Fruit fly (Drosophila melanogaster) whole organism, adult: ENCODE measurements around the gene CG14868.
A peak's percentile ranks its signal among the peaks of the same experiment; 100 is the strongest.

Experiments used
- CG11617 ChIP-seq: fragments of 200-800 bp; sonication (Bioruptor generic); optimal IDR thresholded peaks from 2 replicates; lab custom pipeline; 2017; ENCODE audit warnings: mild to moderate bottlenecking, missing biosample characterization, missing genetic modification reagents, missing genetic modification characterization
- CG12768 ChIP-seq: fragments of 200-800 bp; sonication (Bioruptor generic); optimal IDR thresholded peaks from 2 replicates; lab custom pipeline; 2017; ENCODE audit warnings: missing biosample characterization, missing genetic modification characterization, mild to moderate bottlenecking, moderate library complexity, missing genetic modification reagents
- CG14711 ChIP-seq: fragments of 200-800 bp; sonication (Bioruptor generic); optimal IDR thresholded peaks from 2 replicates; lab custom pipeline; 2018; ENCODE audit warnings: missing biosample characterization, mild to moderate bottlenecking, missing genetic modification characterization, moderate library complexity
- CG1620 ChIP-seq: fragments of 200-800 bp; sonication (Bioruptor generic); optimal IDR thresholded peaks from 2 replicates; lab custom pipeline; 2016; ENCODE audit warnings: missing biosample characterization, missing genetic modification characterization
- CG33017 ChIP-seq: fragments of 200-800 bp; sonication (Bioruptor generic); optimal IDR thresholded peaks from 2 replicates; lab custom pipeline; 2018; ENCODE audit warnings: missing biosample characterization, mild to moderate bottlenecking, missing genetic modification characterization, moderate library complexity
- CG5204 ChIP-seq: fragments of 200-800 bp; sonication (Bioruptor generic); optimal IDR thresholded peaks from 2 replicates; lab custom pipeline; 2016; ENCODE audit warnings: missing biosample characterization, missing genetic modification characterization
- CG7045 ChIP-seq: fragments of 200-800 bp; sonication (Bioruptor generic); optimal IDR thresholded peaks from 2 replicates; lab custom pipeline; 2017; ENCODE audit warnings: missing biosample characterization, mild to moderate bottlenecking, missing genetic modification characterization
- CG7101 ChIP-seq: fragments of 200-800 bp; sonication (Bioruptor generic); optimal IDR thresholded peaks from 2 replicates; lab custom pipeline; 2018; ENCODE audit warnings: missing biosample characterization, mild to moderate bottlenecking, missing genetic modification characterization, moderate library complexity
- Clk ChIP-seq: fragments of 200-800 bp; sonication (Bioruptor generic); optimal IDR thresholded peaks from 2 replicates; lab custom pipeline; 2017; ENCODE audit warnings: missing biosample characterization, missing genetic modification characterization
- Crg-1 ChIP-seq: fragments of 200-800 bp; sonication (Bioruptor generic); optimal IDR thresholded peaks from 2 replicates; lab custom pipeline; 2016; ENCODE audit warnings: missing biosample characterization, missing genetic modification characterization
- Hr96 ChIP-seq: fragments of 200-800 bp; sonication (Bioruptor generic); optimal IDR thresholded peaks from 2 replicates; lab custom pipeline; 2016; ENCODE audit warnings: missing biosample characterization, missing genetic modification characterization
- Mnt ChIP-seq: fragments of 200-800 bp; sonication (Bioruptor generic); optimal IDR thresholded peaks from 2 replicates; lab custom pipeline; 2016; ENCODE audit warnings: missing biosample characterization, mild to moderate bottlenecking, missing genetic modification characterization
- bab1 ChIP-seq: fragments of 200-800 bp; sonication (Bioruptor generic); optimal IDR thresholded peaks from 3 replicates; lab custom pipeline; 2019; ENCODE audit warnings: missing biosample characterization, mild to moderate bottlenecking, missing genetic modification characterization, moderate library complexity
- cic ChIP-seq: fragments of 200-800 bp; sonication (Bioruptor generic); optimal IDR thresholded peaks from 2 replicates; lab custom pipeline; 2017; ENCODE audit warnings: missing biosample characterization, mild to moderate bottlenecking, missing genetic modification characterization, moderate library complexity
- cnc ChIP-seq, 2 experiments: fragments of >200 bp; optimal IDR thresholded peaks; 2 replicates each; lab custom pipeline; 2017
- kay ChIP-seq: fragments of 200-800 bp; sonication (Bioruptor generic); peaks from one replicate; lab custom pipeline; 2016; ENCODE audit warnings: missing biosample characterization, missing genetic modification characterization, borderline replicate concordance
- ovo ChIP-seq: fragments of 200-800 bp; sonication (Bioruptor generic); optimal IDR thresholded peaks from 2 replicates; lab custom pipeline; 2016; ENCODE audit warnings: missing biosample characterization, missing genetic modification characterization
- pad ChIP-seq: fragments of 200-800 bp; sonication (Bioruptor generic); optimal IDR thresholded peaks from 3 replicates; lab custom pipeline; 2017; ENCODE audit warnings: missing biosample characterization, missing genetic modification characterization, mild to moderate bottlenecking, moderate library complexity, missing genetic modification reagents
- tj ChIP-seq: fragments of 200-800 bp; sonication (Bioruptor generic); optimal IDR thresholded peaks from 3 replicates; lab custom pipeline; 2017; ENCODE audit warnings: missing biosample characterization, mild to moderate bottlenecking, missing genetic modification characterization, moderate library complexity
- toe ChIP-seq: fragments of 200-800 bp; sonication (Bioruptor generic); optimal IDR thresholded peaks from 2 replicates; lab custom pipeline; 2016; ENCODE audit warnings: missing biosample characterization, missing genetic modification characterization

Gene CG14868

DNA sequence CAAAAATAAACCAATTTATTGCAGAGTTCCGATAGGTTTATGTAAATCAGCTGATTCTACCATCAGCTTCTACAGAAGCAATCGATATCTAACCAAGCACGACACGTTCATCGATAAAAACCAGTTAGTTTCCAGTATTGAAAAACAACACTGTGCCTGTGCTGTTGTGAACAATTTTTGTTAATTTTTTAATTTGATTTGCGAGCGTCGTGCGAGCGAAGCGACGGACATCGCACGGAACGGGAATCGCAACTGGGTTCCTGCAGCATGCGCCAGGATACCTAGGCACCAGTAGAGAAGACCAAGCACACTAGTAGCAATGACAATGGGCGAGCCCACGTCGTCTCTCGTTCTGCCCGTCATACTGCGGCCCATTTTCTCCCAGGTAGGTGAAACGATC lies 2.1 kb upstream of the CG14868 start, which contains the start of the genes Ccm3 and CG6136:
Gene Ccm3, plus strand, starts transcription at position 125 of the 400 bp plus-strand sequence.
Gene CG6136, minus strand, starts transcription at position 380 of the 400 bp plus-strand sequence.
- TF ChIP-seq CG12768 (GFP tag; lab: Kevin White, UChicago): peak; percentile 69
- peak; percentile 85 for TF ChIP-seq Crg-1 (GFP tag; lab: Kevin White, UChicago)
- TF ChIP-seq kay (GFP tag; lab: Kevin White, UChicago): no peak
- peak; percentile 42 for TF ChIP-seq CG7045 (GFP tag; lab: Kevin White, UChicago)
- TF ChIP-seq CG14711 (tag; lab: Kevin White, UChicago): peak; percentile 38
- no peak for TF ChIP-seq cnc (optimal IDR thresholded peaks at IDR 0.05; lab: Kevin White, UChicago)
- TF ChIP-seq CG5204 (GFP tag; lab: Kevin White, UChicago): no peak
- peak; percentile 37 for TF ChIP-seq Clk
- TF ChIP-seq CG1620 (GFP tag; lab: Kevin White, UChicago): peak; percentile 38
- TF ChIP-seq CG11617 (GFP tag; lab: Kevin White, UChicago): peak; percentile 31
- peak; percentile 32 for TF ChIP-seq toe (GFP tag; lab: Kevin White, UChicago)
- TF ChIP-seq CG7101 (tag; lab: Kevin White, UChicago): peak; percentile 78
- TF ChIP-seq ovo: peak; percentile 49
- TF ChIP-seq bab1 (GFP tag; lab: Kevin White, UChicago): peak; percentile 66
- TF ChIP-seq CG33017 (tag; lab: Kevin White, UChicago): peak; percentile 53
- TF ChIP-seq Mnt: peak; percentile 73
- peak; percentile 70 for TF ChIP-seq pad (GFP tag; lab: Kevin White, UChicago)
- TF ChIP-seq tj (GFP tag; lab: Kevin White, UChicago): no peak
- peak; percentile 45 for TF ChIP-seq cic (GFP tag; lab: Kevin White, UChicago)
- peak; percentile 72 for TF ChIP-seq Hr96 (GFP tag; lab: Kevin White, UChicago)

DNA sequence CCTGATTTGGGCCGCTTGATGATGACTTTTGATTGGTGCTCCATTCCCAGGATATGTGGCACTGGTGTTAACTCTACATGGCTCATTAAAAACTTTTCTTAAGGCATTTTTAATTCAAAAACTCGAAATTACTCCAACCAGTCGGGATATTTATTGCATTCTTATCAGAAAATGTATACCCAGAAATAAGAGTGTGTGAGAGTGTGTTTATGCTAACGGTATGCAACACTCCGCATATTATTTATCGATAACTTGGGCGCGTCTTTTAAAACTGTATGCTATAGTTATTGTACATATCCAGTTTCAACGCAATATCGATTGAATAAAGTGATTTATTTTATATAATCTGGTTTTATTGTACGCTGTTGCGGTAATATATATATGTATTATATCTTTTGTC lies 2.3 kb downstream of the CG14868 start, which contains the start of gene CG34404:
Gene CG34404, minus strand, starts transcription at position 189 of the 400 bp plus-strand sequence.
- no peak for TF ChIP-seq bab1 (GFP tag; lab: Kevin White, UChicago)
- no peak for TF ChIP-seq CG12768 (GFP tag; lab: Kevin White, UChicago)
- peak; percentile 10 for TF ChIP-seq Mnt
- TF ChIP-seq ovo: no peak
- TF ChIP-seq CG7101 (tag; lab: Kevin White, UChicago): peak; percentile 34
- TF ChIP-seq CG33017 (tag; lab: Kevin White, UChicago): no peak
- TF ChIP-seq CG14711 (tag; lab: Kevin White, UChicago): no peak
- TF ChIP-seq cic (GFP tag; lab: Kevin White, UChicago): no peak
- TF ChIP-seq cnc (optimal IDR thresholded peaks at IDR 0.05; lab: Kevin White, UChicago): no peak
- TF ChIP-seq Crg-1 (GFP tag; lab: Kevin White, UChicago): peak; percentile 19
- TF ChIP-seq CG1620 (GFP tag; lab: Kevin White, UChicago): peak; percentile 24

DNA sequence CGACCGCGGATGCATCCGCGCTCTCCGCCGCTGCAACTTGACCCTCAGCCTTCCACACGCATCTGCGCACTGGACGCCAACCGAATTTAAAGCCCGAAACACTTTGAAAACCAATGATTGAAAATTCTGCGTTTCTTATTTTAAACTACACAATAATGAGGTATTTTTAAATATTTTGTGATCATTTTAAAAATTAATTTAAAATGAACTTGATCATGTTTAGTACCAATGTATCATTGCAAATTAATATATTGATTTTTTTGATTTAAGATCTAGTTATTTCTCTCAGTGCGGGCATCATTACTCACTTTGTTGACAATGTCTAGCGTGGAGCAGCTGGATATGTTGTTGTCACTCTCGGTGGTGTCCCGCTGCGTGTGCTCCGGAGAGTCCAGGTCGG lies 2.9 kb downstream of the CG14868 start:
- peak; percentile 67 for TF ChIP-seq CG7045 (GFP tag; lab: Kevin White, UChicago)
- no peak for TF ChIP-seq pad (GFP tag; lab: Kevin White, UChicago)
- peak; percentile 87 for TF ChIP-seq CG33017 (tag; lab: Kevin White, UChicago)
- no peak for TF ChIP-seq Hr96 (GFP tag; lab: Kevin White, UChicago)
- TF ChIP-seq CG12768 (GFP tag; lab: Kevin White, UChicago): peak; percentile 7
- no peak for TF ChIP-seq tj (GFP tag; lab: Kevin White, UChicago)
- peak; percentile 76 for TF ChIP-seq CG7101 (tag; lab: Kevin White, UChicago)
- no peak for TF ChIP-seq cnc (optimal IDR thresholded peaks at IDR 0.05; lab: Kevin White, UChicago)
- no peak for TF ChIP-seq bab1 (GFP tag; lab: Kevin White, UChicago)
- TF ChIP-seq CG14711 (tag; lab: Kevin White, UChicago): peak; percentile 70
- no peak for TF ChIP-seq cic (GFP tag; lab: Kevin White, UChicago)
- no peak for TF ChIP-seq Mnt

DNA sequence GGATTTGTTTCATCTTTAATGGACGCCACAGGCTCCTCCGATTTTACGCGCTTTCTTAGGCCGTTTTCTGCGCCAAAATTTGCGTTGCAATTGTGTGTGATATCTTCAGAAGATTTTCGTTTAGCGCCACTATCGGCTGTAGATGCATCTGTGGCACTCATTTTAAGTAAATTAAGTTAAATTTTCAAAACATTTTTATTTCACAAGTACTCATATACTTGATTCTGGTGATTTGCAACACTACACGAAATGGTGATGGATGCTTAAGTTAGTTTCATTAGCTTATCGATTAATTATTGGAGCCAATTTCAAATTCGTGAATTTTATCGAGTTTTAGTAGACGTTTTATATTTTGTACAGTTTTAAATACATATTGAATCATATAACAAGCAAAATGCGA lies 6.1 kb downstream of the CG14868 start, which contains the start of gene CG6171:
Gene CG6171, minus strand, starts transcription at position 250 of the 400 bp plus-strand sequence.
- TF ChIP-seq Mnt (peak; percentile 9), CG7101 (tag; lab: Kevin White, UChicago) (peak; percentile 44), tj (GFP tag; lab: Kevin White, UChicago) (no peak), cnc (optimal IDR thresholded peaks at IDR 0.05; lab: Kevin White, UChicago) (no peak), Crg-1 (GFP tag; lab: Kevin White, UChicago) (peak; percentile 17), ovo (no peak), kay (GFP tag; lab: Kevin White, UChicago) (no peak), CG7045 (GFP tag; lab: Kevin White, UChicago) (no peak), CG14711 (tag; lab: Kevin White, UChicago) (peak; percentile 38), pad (GFP tag; lab: Kevin White, UChicago) (no peak), Clk (no peak), CG12768 (GFP tag; lab: Kevin White, UChicago) (no peak), CG11617 (GFP tag; lab: Kevin White, UChicago) (no peak), CG33017 (tag; lab: Kevin White, UChicago) (no peak), bab1 (GFP tag; lab: Kevin White, UChicago) (peak; percentile 46), CG1620 (GFP tag; lab: Kevin White, UChicago) (peak; percentile 41), toe (GFP tag; lab: Kevin White, UChicago) (no peak), CG5204 (GFP tag; lab: Kevin White, UChicago) (no peak), cic (GFP tag; lab: Kevin White, UChicago) (no peak), Hr96 (GFP tag; lab: Kevin White, UChicago) (no peak)

DNA sequence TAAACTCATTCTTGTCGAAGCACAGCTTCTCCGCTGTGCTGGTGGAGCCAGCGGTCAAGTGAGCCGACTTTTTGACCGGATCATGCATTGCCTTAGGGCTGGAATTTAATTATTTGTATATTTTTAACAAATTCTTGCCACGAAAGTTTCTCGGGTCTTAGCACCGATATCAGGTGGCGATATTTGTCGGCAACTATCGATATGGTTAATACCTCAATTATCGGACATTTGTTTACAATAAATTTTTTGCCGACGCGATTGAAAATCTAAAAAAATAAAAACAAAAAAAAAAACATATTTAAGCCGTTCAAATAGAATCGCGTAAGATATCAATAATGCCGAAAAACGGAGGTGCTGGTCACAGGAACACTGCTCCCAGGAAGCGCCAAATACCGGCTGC lies 8.3 kb downstream of the CG14868 start, which contains the start of the genes Cog2 and Trax:
Gene Cog2, minus strand, starts transcription at position 168 of the 400 bp plus-strand sequence.
Gene Trax, plus strand, starts transcription at position 203 of the 400 bp plus-strand sequence.
- no peak for TF ChIP-seq toe (GFP tag; lab: Kevin White, UChicago)
- no peak for TF ChIP-seq Clk
- TF ChIP-seq pad (GFP tag; lab: Kevin White, UChicago): no peak
- no peak for TF ChIP-seq CG11617 (GFP tag; lab: Kevin White, UChicago)
- no peak for TF ChIP-seq CG5204 (GFP tag; lab: Kevin White, UChicago)
- TF ChIP-seq Mnt: no peak
- no peak for TF ChIP-seq CG1620 (GFP tag; lab: Kevin White, UChicago)
- no peak for TF ChIP-seq CG14711 (tag; lab: Kevin White, UChicago)
- no peak for TF ChIP-seq kay (GFP tag; lab: Kevin White, UChicago)
- no peak for TF ChIP-seq CG7101 (tag; lab: Kevin White, UChicago)
- TF ChIP-seq tj (GFP tag; lab: Kevin White, UChicago): peak; percentile 80
- TF ChIP-seq bab1 (GFP tag; lab: Kevin White, UChicago): peak; percentile 19
- no peak for TF ChIP-seq Hr96 (GFP tag; lab: Kevin White, UChicago)
- TF ChIP-seq cic (GFP tag; lab: Kevin White, UChicago): no peak
- no peak for TF ChIP-seq Crg-1 (GFP tag; lab: Kevin White, UChicago)
- TF ChIP-seq CG12768 (GFP tag; lab: Kevin White, UChicago): no peak
